Worm (Caenorhabditis elegans): ENCODE measurements around the gene E04F6.8.
A peak's percentile ranks its signal among the peaks of the same experiment; 100 is the strongest.

The E04F6.8 gene

DNA sequence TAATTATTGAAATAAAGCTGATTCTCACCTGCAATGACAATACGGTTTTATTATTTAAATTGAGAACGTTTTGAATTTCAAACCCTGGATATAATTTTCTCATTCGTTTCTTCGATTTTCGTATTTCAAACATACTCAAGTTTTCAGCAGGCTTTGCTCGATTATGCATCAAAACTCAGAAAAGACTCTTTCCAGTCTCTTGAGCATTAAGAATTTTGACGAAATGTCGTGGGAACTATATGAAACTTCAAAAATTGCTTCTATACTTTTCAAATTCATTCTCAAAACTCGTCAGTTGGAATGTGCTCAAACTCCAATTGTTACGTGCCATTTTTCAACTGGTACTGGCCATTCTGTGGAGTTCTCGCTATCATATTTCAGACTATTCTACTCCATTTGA is 5.8 kb downstream of the E04F6.8 start, which contains the start of gene srd-59:
TSS of gene srd-59 (plus strand) at position 301 of the 400 bp plus-strand sequence.
- no peak for TF ChIP-seq dve-1 (tag; optimal IDR thresholded peaks at IDR 0.05; ENCODE audit: insufficient read depth)
- TF ChIP-seq lir-3 (tag; optimal IDR thresholded peaks at IDR 0.05): no peak
- no peak for TF ChIP-seq F49E8.2 (tag; optimal IDR thresholded peaks at IDR 0.05; ENCODE audit: borderline replicate concordance)
- TF ChIP-seq Y105C5A.15 (GFP tag; IDR thresholded peaks at IDR 0.05): no peak
- TF ChIP-seq nhr-11 (tag; optimal IDR thresholded peaks at IDR 0.05): no peak
- TF ChIP-seq nhr-25 (tag; optimal IDR thresholded peaks at IDR 0.05; ENCODE audit: borderline replicate concordance, insufficient read depth): no peak
- no peak for TF ChIP-seq arid-1 (GFP tag; conservative IDR thresholded peaks at IDR 0.05)
- TF ChIP-seq skn-1 (tag; optimal IDR thresholded peaks at IDR 0.05): no peak
- TF ChIP-seq ceh-28 (tag; optimal IDR thresholded peaks at IDR 0.05): no peak
- no peak for TF ChIP-seq lsy-2 (tag; optimal IDR thresholded peaks at IDR 0.05)
- no peak for TF ChIP-seq daf-16 (GFP tag; optimal IDR thresholded peaks at IDR 0.05)
- no peak for TF ChIP-seq daf-16 (tag; optimal IDR thresholded peaks at IDR 0.05)

DNA sequence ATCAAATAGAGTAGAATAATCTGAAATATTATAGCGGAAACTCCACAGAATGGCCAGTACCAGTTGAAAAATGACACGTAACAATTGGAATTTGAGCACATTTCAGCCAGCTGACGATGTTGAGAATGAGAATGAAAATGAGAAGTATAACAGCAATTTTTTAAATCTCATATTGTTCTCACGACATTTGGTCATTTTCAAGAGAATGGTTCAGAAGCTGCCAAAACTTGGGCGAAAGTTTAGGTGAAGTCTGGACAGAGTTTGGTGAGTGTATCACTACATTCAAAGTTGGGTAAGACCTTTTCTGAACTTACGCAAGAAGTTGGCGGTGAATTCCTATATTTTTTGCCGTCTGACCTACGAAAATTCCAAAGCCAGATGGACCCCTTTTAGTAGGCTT is 6.2 kb downstream of the E04F6.8 start, which contains the start of gene srd-58:
TSS of gene srd-58 (minus strand) at position 101 of the 400 bp plus-strand sequence.
- no peak for TF ChIP-seq nhr-102 (tag; optimal IDR thresholded peaks at IDR 0.05)
- TF ChIP-seq ceh-32 (tag; optimal IDR thresholded peaks at IDR 0.05; ENCODE audit: poor library complexity): no peak
- no peak for TF ChIP-seq hmg-1.1 (GFP tag; IDR thresholded peaks at IDR 0.05)
- TF ChIP-seq vab-7 (GFP tag; IDR thresholded peaks at IDR 0.05): no peak
- no peak for TF ChIP-seq madf-9 (GFP tag; conservative IDR thresholded peaks at IDR 0.05)
- TF ChIP-seq daf-12 (tag; optimal IDR thresholded peaks at IDR 0.05): no peak
- no peak for TF ChIP-seq dpl-1 (GFP tag; optimal IDR thresholded peaks at IDR 0.05)
- TF ChIP-seq F49E8.2 (tag; optimal IDR thresholded peaks at IDR 0.05; ENCODE audit: borderline replicate concordance): no peak
- TF ChIP-seq unc-39 (tag; optimal IDR thresholded peaks at IDR 0.05): no peak
- TF ChIP-seq skn-1 (tag; optimal IDR thresholded peaks at IDR 0.05): no peak
- TF ChIP-seq Y105C5A.15 (GFP tag; IDR thresholded peaks at IDR 0.05): no peak
- no peak for TF ChIP-seq nhr-6 (tag; optimal IDR thresholded peaks at IDR 0.05)
- no peak for TF ChIP-seq arid-1 (GFP tag; conservative IDR thresholded peaks at IDR 0.05)
- no peak for TF ChIP-seq nhr-48 (tag; optimal IDR thresholded peaks at IDR 0.05)
- no peak for TF ChIP-seq attf-4 (tag; optimal IDR thresholded peaks at IDR 0.05)
- no peak for TF ChIP-seq T20F7.1 (GFP tag; optimal IDR thresholded peaks at IDR 0.05)
- no peak for TF ChIP-seq T26A8.4 (GFP tag; IDR thresholded peaks at IDR 0.05)
- TF ChIP-seq zip-2 (tag; optimal IDR thresholded peaks at IDR 0.05): no peak

DNA sequence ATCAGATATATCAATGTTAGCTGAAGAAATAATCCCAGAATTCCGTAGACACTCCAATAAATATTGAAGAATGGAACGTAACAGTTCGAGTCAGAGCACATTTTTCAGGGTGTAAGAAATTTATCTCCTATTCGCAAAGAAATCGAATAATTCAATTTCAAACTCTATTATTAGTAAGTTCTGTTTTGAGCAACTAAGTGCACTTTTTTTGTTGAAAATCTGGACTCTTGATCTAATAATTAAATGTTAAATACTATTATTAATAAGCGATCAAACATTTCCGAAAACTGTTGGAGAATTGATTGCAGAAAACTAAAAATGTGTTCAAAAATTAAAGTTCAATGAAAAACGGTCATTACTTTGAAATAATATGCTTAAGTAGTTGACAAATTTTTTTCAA is 8.1 kb downstream of the E04F6.8 start, which contains the start of gene srd-56:
TSS of gene srd-56 (minus strand) at position 101 of the 400 bp plus-strand sequence.
- TF ChIP-seq pha-4 (GFP tag; IDR thresholded peaks at IDR 0.05) (no peak), pha-4 (tag; optimal IDR thresholded peaks at IDR 0.05) (no peak), zip-11 (GFP tag; IDR thresholded peaks at IDR 0.05) (no peak), tag-97 (GFP tag; IDR thresholded peaks at IDR 0.05) (no peak), daf-12 (tag; optimal IDR thresholded peaks at IDR 0.05) (no peak), dmd-8 (GFP tag; IDR thresholded peaks at IDR 0.05) (no peak), ceh-44 (GFP tag; IDR thresholded peaks at IDR 0.05) (no peak), ZK337.2 (GFP tag; IDR thresholded peaks at IDR 0.05) (no peak), ceh-20 (GFP tag; IDR thresholded peaks at IDR 0.05) (no peak)

DNA sequence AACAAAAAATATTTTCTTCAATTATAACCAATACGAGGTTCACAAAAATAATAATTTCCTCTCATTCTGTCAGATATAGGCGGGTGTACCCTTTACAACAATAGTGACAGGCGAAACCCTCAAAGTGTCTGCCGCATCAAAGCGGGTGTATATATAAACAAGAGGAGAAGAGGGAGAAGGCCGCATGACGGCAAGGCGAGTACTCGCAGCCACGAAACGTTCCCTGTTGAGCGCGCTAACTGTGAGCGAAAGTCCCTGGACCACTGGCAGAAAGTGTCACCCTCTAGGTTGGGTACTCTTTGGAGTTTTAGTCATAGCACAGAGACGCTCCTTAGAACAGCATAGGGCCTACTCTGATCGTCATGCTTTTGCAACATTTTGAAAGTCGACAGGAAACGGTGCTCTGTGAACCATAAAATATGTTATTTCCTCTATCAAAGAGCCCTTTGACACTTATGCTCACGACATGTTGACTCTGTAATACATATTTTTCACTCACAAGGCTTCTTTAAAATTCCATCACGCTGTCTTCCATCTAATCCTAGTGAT is 11.1 kb downstream of the E04F6.8 start, which contains the start of gene pcrg-1:
TSS of gene pcrg-1 (plus strand) at position 499 of the 549 bp plus-strand sequence.
- TF ChIP-seq zfp-2 (tag; optimal IDR thresholded peaks at IDR 0.05) (no peak), madf-5 (GFP tag; IDR thresholded peaks at IDR 0.05) (peak; percentile 23 to 70; a peak in 1 of 4 replicates), saeg-2 (GFP tag; IDR thresholded peaks at IDR 0.05) (peak; percentile 89), ZK337.2 (GFP tag; IDR thresholded peaks at IDR 0.05) (peak; percentile 21), jun-1 (tag; optimal IDR thresholded peaks at IDR 0.05) (no peak), nhr-76 (tag; optimal IDR thresholded peaks at IDR 0.05) (no peak), ZK546.5 (tag; optimal IDR thresholded peaks at IDR 0.05) (no peak), dmd-9 (GFP tag; IDR thresholded peaks at IDR 0.05) (peak; percentile 78; the same call in 1 of the 2 replicates), F10B5.3 (tag; optimal IDR thresholded peaks at IDR 0.05) (peak; percentile 72), ama-1 (optimal IDR thresholded peaks at IDR 0.05) (no peak), nhr-77 (tag; optimal IDR thresholded peaks at IDR 0.05) (no peak), lir-3 (tag; optimal IDR thresholded peaks at IDR 0.05) (peak; percentile 70), ceh-44 (GFP tag; IDR thresholded peaks at IDR 0.05) (peak; percentile 62; the same call in 1 of the 2 replicates), ceh-20 (GFP tag; IDR thresholded peaks at IDR 0.05) (peak; percentile 79), ceh-82 (tag; optimal IDR thresholded peaks at IDR 0.05) (no peak), F37D6.2 (tag; optimal IDR thresholded peaks at IDR 0.05) (peak; percentile 29), lin-38 (GFP tag; IDR thresholded peaks at IDR 0.05) (peak; percentile 84), nhr-11 (tag; optimal IDR thresholded peaks at IDR 0.05) (no peak), nhr-102 (tag; optimal IDR thresholded peaks at IDR 0.05) (peak; percentile 59)

All from whole organism, L4 larva.